Fruit fly (Drosophila melanogaster) whole organism, adult: ENCODE results near the gene CG31523.

Experiments used
- CG14711 ChIP-seq: fragments of 200-800 bp; sonication (Bioruptor generic); optimal IDR thresholded peaks from 2 replicates; lab custom pipeline; 2018; ENCODE audit warnings: missing biosample characterization, mild to moderate bottlenecking, missing genetic modification characterization, moderate library complexity
- CG1620 ChIP-seq: fragments of 200-800 bp; sonication (Bioruptor generic); optimal IDR thresholded peaks from 2 replicates; lab custom pipeline; 2016; ENCODE audit warnings: missing biosample characterization, missing genetic modification characterization
- CG7101 ChIP-seq: fragments of 200-800 bp; sonication (Bioruptor generic); optimal IDR thresholded peaks from 2 replicates; lab custom pipeline; 2018; ENCODE audit warnings: missing biosample characterization, mild to moderate bottlenecking, missing genetic modification characterization, moderate library complexity
- Clk ChIP-seq: fragments of 200-800 bp; sonication (Bioruptor generic); optimal IDR thresholded peaks from 2 replicates; lab custom pipeline; 2017; ENCODE audit warnings: missing biosample characterization, missing genetic modification characterization
- Hr96 ChIP-seq: fragments of 200-800 bp; sonication (Bioruptor generic); optimal IDR thresholded peaks from 2 replicates; lab custom pipeline; 2016; ENCODE audit warnings: missing biosample characterization, missing genetic modification characterization
- Mnt ChIP-seq: fragments of 200-800 bp; sonication (Bioruptor generic); optimal IDR thresholded peaks from 2 replicates; lab custom pipeline; 2016; ENCODE audit warnings: missing biosample characterization, mild to moderate bottlenecking, missing genetic modification characterization
- cic ChIP-seq: fragments of 200-800 bp; sonication (Bioruptor generic); optimal IDR thresholded peaks from 2 replicates; lab custom pipeline; 2017; ENCODE audit warnings: missing biosample characterization, mild to moderate bottlenecking, missing genetic modification characterization, moderate library complexity
- kay ChIP-seq: fragments of 200-800 bp; sonication (Bioruptor generic); peaks from one replicate; lab custom pipeline; 2016; ENCODE audit warnings: missing biosample characterization, missing genetic modification characterization, borderline replicate concordance
- pad ChIP-seq: fragments of 200-800 bp; sonication (Bioruptor generic); optimal IDR thresholded peaks from 3 replicates; lab custom pipeline; 2017; ENCODE audit warnings: missing biosample characterization, missing genetic modification characterization, mild to moderate bottlenecking, moderate library complexity, missing genetic modification reagents

DNA sequence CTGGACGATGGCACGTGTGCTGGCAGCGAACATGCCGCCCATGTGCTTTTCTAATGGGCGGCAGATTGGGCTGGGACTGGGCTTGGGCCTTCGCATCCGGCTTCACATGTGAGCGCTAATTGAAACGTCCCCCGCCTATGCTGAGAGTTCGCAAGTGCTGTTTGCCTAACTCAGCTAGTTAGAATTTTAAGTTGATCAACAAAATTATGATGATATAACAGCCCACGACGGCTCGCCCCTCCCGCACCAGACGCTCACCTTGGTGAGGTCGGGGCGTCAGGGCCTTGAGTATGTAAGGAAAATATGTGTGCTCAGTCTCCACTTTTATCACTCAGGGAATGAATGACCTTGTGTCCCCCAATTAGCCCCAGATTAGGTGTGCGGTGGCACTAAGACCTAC lies 12.1 kb downstream of the CG31523 start:
- TF ChIP-seq pad (GFP tag; lab: Kevin White, UChicago): no peak
- TF ChIP-seq Hr96 (GFP tag; lab: Kevin White, UChicago): no peak
- no peak for TF ChIP-seq cic (GFP tag; lab: Kevin White, UChicago)
- TF ChIP-seq Clk (GFP tag; lab: Kevin White, UChicago): no peak
- TF ChIP-seq CG7101: no peak
- TF ChIP-seq CG14711 (tag; lab: Kevin White, UChicago): no peak
- TF ChIP-seq Mnt (GFP tag; lab: Kevin White, UChicago): no peak
- no peak for TF ChIP-seq CG1620 (GFP tag; lab: Kevin White, UChicago)
- no peak for TF ChIP-seq kay (GFP tag; lab: Kevin White, UChicago)
